Worm (Caenorhabditis elegans) whole organism, midembryonic: ENCODE results near the gene crb-1.

Experiments used
- T22C8.4 ChIP-seq: fragments of 200-800 bp; sonication (Bioruptor generic); IDR thresholded peaks from 2 replicates; pipeline ENCODE4 v1.3.6; 2022; ENCODE audit warnings: missing genetic modification characterization, missing compliant biosample characterization
- tab-1 ChIP-seq: fragments of 200-800 bp; sonication (Bioruptor generic); IDR thresholded peaks from 2 replicates; pipeline ENCODE4 v1.3.6; 2022; ENCODE audit warnings: missing genetic modification characterization, missing compliant biosample characterization
- ztf-23 ChIP-seq: fragments of 200-800 bp; sonication (Bioruptor generic); IDR thresholded peaks from 2 replicates; pipeline ENCODE4 v1.3.6; 2022; ENCODE audit warnings: missing genetic modification reagents, missing genetic modification characterization, missing compliant biosample characterization

DNA sequence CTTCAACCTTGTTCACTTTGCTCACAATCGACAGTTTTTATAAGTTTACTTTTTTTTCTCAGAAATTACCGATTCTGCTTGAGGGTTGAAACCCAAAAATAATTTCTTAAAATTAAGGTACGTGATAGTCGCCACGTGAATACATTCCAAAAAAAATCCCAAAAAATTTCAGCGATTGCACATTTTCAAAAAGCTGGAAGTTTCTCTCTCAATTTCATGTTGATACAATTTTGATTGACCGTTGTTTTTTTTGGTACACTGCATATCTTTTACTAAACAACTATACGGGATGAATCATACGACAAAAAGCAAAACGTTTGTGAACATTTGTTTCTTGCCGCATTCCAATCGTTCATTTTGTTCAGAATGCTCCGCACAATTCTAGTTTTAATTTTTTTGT, 24.6 kb upstream of the crb-1 start, which contains the start of gene C36E6.8:
- TF ChIP-seq ztf-23 (no peak), T22C8.4 (GFP tag; lab: Robert Waterston, UW) (no peak), tab-1 (GFP tag; lab: Robert Waterston, UW) (no peak)
